Worm (Caenorhabditis elegans) whole organism, L2 larva: ENCODE measurements around the gene F42G2.7.

Experiments
- aly-2 ChIP-seq: fragments of 150-350 bp; optimal IDR thresholded peaks from 2 replicates; lab custom pipeline; 2014; ENCODE audit warnings: missing biosample characterization, missing genetic modification characterization
- ama-1 ChIP-seq: fragments of 150-350 bp; optimal IDR thresholded peaks from 2 replicates; lab custom pipeline; 2018; ENCODE audit warnings: inconsistent platforms
- blmp-1 ChIP-seq: sonication (generic microtip); optimal IDR thresholded peaks from 2 replicates; lab custom pipeline; 2017; ENCODE audit warnings: missing genetic modification characterization, mild to moderate bottlenecking, missing compliant biosample characterization, antibody characterized with exemption, moderate library complexity; ENCODE audit not compliant: insufficient read depth
- ceh-82 ChIP-seq: fragments of 150-350 bp; optimal IDR thresholded peaks from 2 replicates; lab custom pipeline; 2014; ENCODE audit warnings: missing biosample characterization, missing genetic modification characterization
- egl-27 ChIP-seq: sonication (generic microtip); optimal IDR thresholded peaks from 3 replicates; lab custom pipeline; 2017; ENCODE audit warnings: missing biosample characterization, missing genetic modification reagents, missing genetic modification characterization
- elt-1 ChIP-seq: fragments of 150-350 bp; optimal IDR thresholded peaks from 2 replicates; lab custom pipeline; 2014; ENCODE audit warnings: missing biosample characterization, missing genetic modification characterization
- nhr-11 ChIP-seq: fragments of 150-350 bp; optimal IDR thresholded peaks from 2 replicates; lab custom pipeline; 2014; ENCODE audit warnings: missing biosample characterization, missing genetic modification characterization
- unc-62 ChIP-seq: fragments of 150-350 bp; optimal IDR thresholded peaks from 2 replicates; lab custom pipeline; 2014; ENCODE audit warnings: missing biosample characterization, missing genetic modification reagents, missing genetic modification characterization
- ztf-11 ChIP-seq: sonication (generic microtip); optimal IDR thresholded peaks from 2 replicates; lab custom pipeline; 2017; ENCODE audit warnings: missing biosample characterization, missing genetic modification characterization

DNA sequence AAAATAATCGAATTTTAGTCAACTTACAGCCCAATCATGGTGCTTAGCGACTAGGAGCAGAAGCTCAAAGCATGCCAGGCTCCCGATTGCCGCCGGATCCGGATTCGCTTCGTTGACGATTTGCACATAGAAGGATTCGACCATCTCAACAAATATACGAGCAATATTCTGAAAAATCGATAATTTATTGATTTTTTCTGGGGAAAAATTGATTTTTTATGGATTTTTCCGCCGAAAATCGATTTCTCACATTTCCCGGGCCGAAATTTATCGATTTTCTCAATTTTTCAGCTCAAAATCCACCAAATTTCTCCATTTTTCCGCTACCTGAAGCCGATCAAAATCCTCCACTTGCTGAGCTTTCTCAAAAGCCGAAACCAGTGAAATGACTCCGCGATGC, 50.9 kb downstream of the F42G2.7 start:
- TF ChIP-seq elt-1 (tag; lab: Kevin White, UChicago) (no peak), ceh-82 (no peak), ama-1 (no peak), blmp-1 (no peak), aly-2 (tag; lab: Kevin White, UChicago) (no peak), unc-62 (no peak), ztf-11 (tag; lab: Kevin White, UChicago) (no peak), nhr-11 (no peak), egl-27 (tag; lab: Kevin White, UChicago) (no peak)
